Worm (Caenorhabditis elegans) whole organism, young adult: ENCODE measurements around the gene F52D2.5.
A peak's percentile ranks its signal among the peaks of the same experiment; 100 is the strongest.

ENCODE experiments used
- B0035.1 ChIP-seq: sonication (generic microtip); optimal IDR thresholded peaks from 2 replicates; lab custom pipeline; 2016; ENCODE audit warnings: missing genetic modification characterization, mild to moderate bottlenecking, missing compliant biosample characterization, missing genotype, missing genetic modification reagents
- B0261.1 ChIP-seq: sonication (generic microtip); optimal IDR thresholded peaks from 2 replicates; lab custom pipeline; 2016; ENCODE audit warnings: mild to moderate bottlenecking, missing genetic modification characterization, moderate library complexity, missing compliant biosample characterization
- B0336.3 ChIP-seq: fragments of 200-800 bp; sonication (Bioruptor generic); IDR thresholded peaks from 2 replicates; pipeline ENCODE4 v1.3.6; 2022; ENCODE audit warnings: missing genetic modification characterization, missing compliant biosample characterization
- F37B4.10 ChIP-seq: fragments of 200-800 bp; sonication (Bioruptor generic); IDR thresholded peaks from 2 replicates; pipeline ENCODE4 v1.3.6; 2022; ENCODE audit warnings: missing genetic modification characterization, missing compliant biosample characterization
- atf-7 ChIP-seq: sonication (generic microtip); optimal IDR thresholded peaks from 2 replicates; lab custom pipeline; 2017; ENCODE audit warnings: mild to moderate bottlenecking, missing genetic modification characterization, missing compliant biosample characterization
- attf-5 ChIP-seq: fragments of 200-800 bp; sonication (Bioruptor generic); optimal IDR thresholded peaks from 2 replicates; lab custom pipeline; 2018; ENCODE audit warnings: mild to moderate bottlenecking, missing genetic modification characterization, missing compliant biosample characterization
- cebp-1 ChIP-seq, 2 experiments: fragments of 200-800 bp in 1 of 2; sonication (Bioruptor generic) in 1 of 2; sonication (generic microtip) in 1 of 2; IDR thresholded peaks in 1 of 2; optimal IDR thresholded peaks in 1 of 2; 2 replicates each; pipeline versions ENCODE4 v1.3.6 to Lab custom; 2017 to 2022; ENCODE audit warnings: missing compliant biosample characterization in 2 of 2, missing genetic modification characterization in 2 of 2, mild to moderate bottlenecking in 1 of 2, missing genetic modification reagents in 1 of 2, moderate library complexity in 1 of 2
- ceh-58 ChIP-seq: fragments of 200-800 bp; sonication (Bioruptor generic); IDR thresholded peaks from 2 replicates; pipeline ENCODE4 v1.3.6; 2022; ENCODE audit warnings: missing genetic modification characterization, missing compliant biosample characterization
- die-1 ChIP-seq: sonication (generic microtip); optimal IDR thresholded peaks from 2 replicates; lab custom pipeline; 2016; ENCODE audit warnings: missing genotype, mild to moderate bottlenecking, missing genetic modification characterization, missing compliant biosample characterization
- dox-1 ChIP-seq: fragments of 200-800 bp; sonication (Bioruptor generic); IDR thresholded peaks from 2 replicates; pipeline ENCODE4 v1.3.6; 2022; ENCODE audit warnings: missing genetic modification reagents, missing genetic modification characterization, missing compliant biosample characterization
- efl-1 ChIP-seq: fragments of 150-350 bp; optimal IDR thresholded peaks from 2 replicates; lab custom pipeline; 2014; ENCODE audit warnings: missing biosample characterization, missing genetic modification reagents, missing genetic modification characterization
- egl-44 ChIP-seq: fragments of 200-800 bp; sonication (Bioruptor generic); IDR thresholded peaks from 2 replicates; pipeline ENCODE4 v1.3.6; 2022; ENCODE audit warnings: missing genetic modification reagents, missing genetic modification characterization, missing compliant biosample characterization
- egrh-3 ChIP-seq: fragments of 200-800 bp; sonication (Bioruptor generic); IDR thresholded peaks from 2 replicates; pipeline ENCODE4 v1.3.6; 2022; ENCODE audit warnings: missing genetic modification reagents, missing genetic modification characterization, missing compliant biosample characterization
- hlh-12 ChIP-seq: sonication (generic microtip); optimal IDR thresholded peaks from 2 replicates; lab custom pipeline; 2016; ENCODE audit warnings: missing genetic modification characterization, missing compliant biosample characterization
- hsf-1 ChIP-seq: fragments of 200-800 bp; sonication (Bioruptor generic); IDR thresholded peaks from 2 replicates; pipeline ENCODE4 v1.3.6; 2022; ENCODE audit warnings: missing genetic modification reagents, missing genetic modification characterization, missing compliant biosample characterization
- let-607 ChIP-seq, 2 experiments: fragments of 200-800 bp in 1 of 2; sonication (Bioruptor generic) in 1 of 2; sonication (generic microtip) in 1 of 2; optimal IDR thresholded peaks; 2 replicates each; lab custom pipeline; 2016 to 2018; ENCODE audit warnings: mild to moderate bottlenecking in 2 of 2, missing compliant biosample characterization in 2 of 2, missing genetic modification characterization in 2 of 2, moderate library complexity in 2 of 2, missing genotype in 1 of 2
- madf-6 ChIP-seq: fragments of 200-800 bp; sonication (Bioruptor generic); IDR thresholded peaks from 2 replicates; pipeline ENCODE4 v1.3.6; 2022; ENCODE audit warnings: missing genetic modification reagents, missing genetic modification characterization, missing compliant biosample characterization
- madf-8 ChIP-seq: fragments of 200-800 bp; sonication (Bioruptor generic); conservative IDR thresholded peaks from 2 replicates; pipeline ENCODE4 v1.3.6; 2022; ENCODE audit warnings: missing genetic modification reagents, missing genetic modification characterization, missing compliant biosample characterization
- mcd-1 ChIP-seq: fragments of 200-800 bp; sonication (Bioruptor generic); IDR thresholded peaks from 2 replicates; pipeline ENCODE4 v1.3.6; 2022; ENCODE audit warnings: missing genetic modification reagents, missing genetic modification characterization, missing compliant biosample characterization
- mel-28 ChIP-seq: sonication (generic microtip); optimal IDR thresholded peaks from 2 replicates; lab custom pipeline; 2016; ENCODE audit warnings: borderline replicate concordance, mild to moderate bottlenecking, missing genetic modification characterization, missing compliant biosample characterization
- nfyb-1 ChIP-seq: fragments of 200-800 bp; sonication (Bioruptor generic); IDR thresholded peaks from 2 replicates; pipeline ENCODE4 v1.3.6; 2022; ENCODE audit warnings: missing genetic modification reagents, missing genetic modification characterization, missing compliant biosample characterization
- nhr-80 ChIP-seq: sonication (generic microtip); optimal IDR thresholded peaks from 2 replicates; lab custom pipeline; 2016; ENCODE audit warnings: missing genetic modification characterization, missing compliant biosample characterization
- nhr-90 ChIP-seq: sonication (generic microtip); optimal IDR thresholded peaks from 2 replicates; lab custom pipeline; 2016; ENCODE audit warnings: missing genotype, mild to moderate bottlenecking, missing genetic modification characterization, missing compliant biosample characterization
- pha-4 ChIP-seq: fragments of 150-350 bp; sonication (generic microtip); optimal IDR thresholded peaks from 2 replicates; lab custom pipeline; 2014; ENCODE audit warnings: missing biosample characterization, missing genetic modification reagents, missing genetic modification characterization
- rcor-1 ChIP-seq: fragments of 200-800 bp; sonication (Bioruptor generic); IDR thresholded peaks from 2 replicates; pipeline ENCODE4 v1.3.6; 2022; ENCODE audit warnings: missing genetic modification reagents, missing genetic modification characterization, missing compliant biosample characterization
- sptf-2 ChIP-seq: fragments of 200-800 bp; sonication (Bioruptor generic); optimal IDR thresholded peaks from 2 replicates; lab custom pipeline; 2018; ENCODE audit warnings: mild to moderate bottlenecking, missing genetic modification characterization, missing compliant biosample characterization
- unc-62 ChIP-seq: fragments of 150-350 bp; optimal IDR thresholded peaks from 2 replicates; lab custom pipeline; 2014; ENCODE audit warnings: missing biosample characterization, missing genetic modification reagents, missing genetic modification characterization
- ztf-22 ChIP-seq: fragments of 200-800 bp; sonication (Bioruptor generic); optimal IDR thresholded peaks from 2 replicates; lab custom pipeline; 2018; ENCODE audit warnings: mild to moderate bottlenecking, missing genetic modification characterization, moderate library complexity, missing compliant biosample characterization
- ztf-26 ChIP-seq: sonication (generic microtip); optimal IDR thresholded peaks from 2 replicates; lab custom pipeline; 2017; ENCODE audit warnings: missing genetic modification characterization, missing compliant biosample characterization

F52D2.5 gene

DNA sequence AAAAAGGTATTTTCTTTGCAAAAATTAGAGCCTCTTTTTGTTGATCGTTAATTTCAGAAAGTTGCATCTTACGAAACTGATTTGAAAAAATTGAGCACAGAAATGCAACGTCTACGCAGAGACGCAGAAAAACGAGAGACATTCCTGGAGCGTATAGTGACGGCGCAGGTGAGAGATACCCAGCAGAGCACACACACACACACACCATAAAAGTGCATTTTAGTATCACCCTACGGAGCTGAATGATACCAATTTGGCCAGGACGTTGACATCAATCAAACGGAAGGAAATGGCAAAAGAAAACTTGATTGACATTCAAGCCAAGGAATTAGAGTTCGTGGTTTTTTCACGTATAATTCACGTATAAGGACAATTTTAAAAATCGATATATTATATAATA is 39.9 kb upstream of the F52D2.5 start:
- TF ChIP-seq egl-44 (GFP tag; lab: Robert Waterston, UW), result 0 out of 2 replicates have a peak, but pooled peaks have one; percentile 16
- TF ChIP-seq atf-7 (tag; lab: Kevin White, UChicago), result peak; percentile 41
- TF ChIP-seq B0336.3 (GFP tag; lab: Robert Waterston, UW), result no peak
- no peak for TF ChIP-seq F37B4.10 (GFP tag; lab: Robert Waterston, UW)
- peak; percentile 29 for TF ChIP-seq ztf-22 (GFP tag; lab: Kevin White, UChicago)
- TF ChIP-seq cebp-1 (GFP tag; IDR thresholded peaks at IDR 0.05; lab: Robert Waterston, UW), result no peak
- peak; percentile 45 for TF ChIP-seq cebp-1 (tag; optimal IDR thresholded peaks at IDR 0.05; lab: Kevin White, UChicago)
- TF ChIP-seq pha-4 (tag; lab: Kevin White, UChicago), result peak; percentile 47
- TF ChIP-seq dox-1 (GFP tag; lab: Robert Waterston, UW), result peak; percentile 60; the same call in 1 of the 2 replicates
- peak; percentile 34 for TF ChIP-seq unc-62
- TF ChIP-seq nhr-80 (tag; lab: Kevin White, UChicago), result peak; percentile 96
- TF ChIP-seq ceh-58 (GFP tag; lab: Robert Waterston, UW), result no peak
- peak; percentile 43 to 65 for TF ChIP-seq let-607 (tag; optimal IDR thresholded peaks at IDR 0.05; lab: Kevin White, UChicago)
- TF ChIP-seq, all 124 proteins: peak for 9

- peak; percentile 84 for TF ChIP-seq unc-62
- TF ChIP-seq B0261.1 (tag; lab: Kevin White, UChicago), result no peak
- TF ChIP-seq mcd-1 (GFP tag; lab: Robert Waterston, UW), result no peak
- peak; percentile 88 for TF ChIP-seq cebp-1 (GFP tag; IDR thresholded peaks at IDR 0.05; lab: Robert Waterston, UW)
- TF ChIP-seq cebp-1 (tag; optimal IDR thresholded peaks at IDR 0.05; lab: Kevin White, UChicago), result peak; percentile 95
Measured at ce11 chrX:2013912-2014311, 39.3 kb upstream of the F52D2.5 start.

DNA sequence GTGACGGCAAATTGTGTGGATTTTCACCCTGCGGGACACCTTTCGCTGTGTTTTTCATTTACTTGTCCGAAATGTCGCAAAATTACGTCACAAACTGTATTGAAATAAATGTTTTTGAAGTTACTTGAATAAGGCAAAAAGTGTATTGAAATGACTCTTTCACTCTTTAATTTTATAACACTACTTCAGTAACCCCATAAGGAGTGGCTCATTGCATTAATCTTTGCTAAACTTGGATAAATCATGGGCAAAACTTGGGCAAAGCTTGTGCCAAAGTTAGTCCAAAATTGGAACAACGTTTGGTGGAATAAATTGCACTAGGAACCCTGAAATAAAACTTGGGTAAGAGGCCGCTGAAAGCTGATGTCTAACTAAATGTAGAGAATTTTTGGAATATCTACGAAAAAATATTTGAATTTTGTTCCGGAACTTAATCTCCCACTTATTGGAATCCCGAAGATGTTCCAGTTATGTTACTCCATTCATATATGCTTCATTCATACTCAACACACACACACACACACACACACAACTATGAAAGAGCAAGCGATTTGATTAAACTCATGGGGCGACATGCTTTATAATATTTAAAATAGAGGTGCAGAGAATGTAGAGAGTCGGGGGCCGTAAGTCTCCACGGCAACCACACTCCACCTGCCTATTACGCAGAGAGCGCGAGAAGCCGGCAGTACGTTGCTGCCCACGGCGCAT is 38.0 kb upstream of the F52D2.5 start, which contains the start of gene Y102A11A.9:
TSS of gene Y102A11A.9 (plus strand) at position 661 of the 711 bp plus-strand sequence.
- TF ChIP-seq unc-62, result no peak
- no peak for TF ChIP-seq madf-8 (GFP tag; lab: Robert Waterston, UW)
- TF ChIP-seq ztf-26 (tag; lab: Kevin White, UChicago), result no peak
- no peak for TF ChIP-seq hlh-12 (tag; lab: Kevin White, UChicago)
- TF ChIP-seq sptf-2, result no peak
- TF ChIP-seq nfyb-1, result no peak
- TF ChIP-seq nhr-90 (tag; lab: Kevin White, UChicago), result no peak
- TF ChIP-seq attf-5, result no peak
- no peak for TF ChIP-seq mel-28
- TF ChIP-seq B0035.1 (tag; lab: Kevin White, UChicago), result no peak
- no peak for TF ChIP-seq die-1 (tag; lab: Kevin White, UChicago)
- TF ChIP-seq egrh-3 (GFP tag; lab: Robert Waterston, UW), result no peak
- TF ChIP-seq, all 124 proteins: peak for 0

ce11 chrX:2002613-2003012 is 28.0 kb upstream of the F52D2.5 start:
- TF ChIP-seq madf-6 (GFP tag; lab: Robert Waterston, UW) (0 out of 2 replicates have a peak, but pooled peaks have one; percentile 6), hsf-1 (GFP tag; lab: Robert Waterston, UW) (peak; percentile 95), egrh-3 (GFP tag; lab: Robert Waterston, UW) (peak; percentile 79)

ce11 chrX:2000517-2000916 is 25.9 kb upstream of the F52D2.5 start:
- TF ChIP-seq rcor-1 (GFP tag; lab: Robert Waterston, UW) (no peak), efl-1 (peak; percentile 17)
